Fruit fly (Drosophila melanogaster) whole organism, embryonic: ENCODE data around the gene CG5080.

ENCODE experiments used
- CG10366 ChIP-seq: fragments of 200-800 bp; sonication (Bioruptor generic); IDR thresholded peaks from 2 replicates; pipeline ENCODE4 v1.3.6; 2022; ENCODE audit warnings: missing biosample characterization, missing genetic modification characterization
- CG10543 ChIP-seq: fragments of 200-800 bp; sonication (Bioruptor generic); optimal IDR thresholded peaks from 3 replicates; lab custom pipeline; 2017; ENCODE audit warnings: missing biosample characterization, mild to moderate bottlenecking, missing genetic modification characterization, moderate library complexity
- CG12104 ChIP-seq: fragments of 200-800 bp; sonication (Bioruptor generic); optimal IDR thresholded peaks from 3 replicates; lab custom pipeline; 2016; ENCODE audit warnings: missing biosample characterization, missing genetic modification characterization
- CG14965 ChIP-seq: fragments of 200-800 bp; sonication (Bioruptor generic); optimal IDR thresholded peaks from 2 replicates; lab custom pipeline; 2016; ENCODE audit warnings: missing biosample characterization, missing genetic modification characterization, borderline replicate concordance
- CG17912 ChIP-seq: fragments of 200-800 bp; sonication (Bioruptor generic); optimal IDR thresholded peaks from 2 replicates; lab custom pipeline; 2018; ENCODE audit warnings: missing biosample characterization, mild to moderate bottlenecking, missing genetic modification characterization
- CG30431 ChIP-seq: fragments of 200-800 bp; sonication (Bioruptor generic); optimal IDR thresholded peaks from 2 replicates; lab custom pipeline; 2017; ENCODE audit warnings: missing biosample characterization, missing genetic modification characterization
- CG32772 ChIP-seq: fragments of 200-800 bp; sonication (Bioruptor generic); IDR thresholded peaks from 2 replicates; pipeline ENCODE4 v1.3.6; 2022; ENCODE audit warnings: missing biosample characterization, missing genetic modification characterization
- CG33557 ChIP-seq: fragments of 200-800 bp; sonication (Bioruptor generic); optimal IDR thresholded peaks from 2 replicates; lab custom pipeline; 2019; ENCODE audit warnings: missing biosample characterization, mild to moderate bottlenecking, missing genetic modification characterization, moderate library complexity
- CG3838 ChIP-seq: fragments of 200-800 bp; sonication (Bioruptor generic); optimal IDR thresholded peaks from 3 replicates; lab custom pipeline; 2016; ENCODE audit warnings: missing biosample characterization, missing genetic modification characterization
- CG42726 ChIP-seq: fragments of 200-800 bp; sonication (Bioruptor generic); IDR thresholded peaks from 2 replicates; pipeline ENCODE4 v1.3.6; 2022; ENCODE audit warnings: missing biosample characterization, missing genetic modification characterization; ENCODE audit not compliant: partially characterized antibody
- CG4282 ChIP-seq: fragments of 200-800 bp; sonication (Bioruptor generic); optimal IDR thresholded peaks from 2 replicates; lab custom pipeline; 2016; ENCODE audit warnings: missing biosample characterization, missing genetic modification characterization
- CG43689 ChIP-seq: fragments of 200-800 bp; sonication (Bioruptor generic); IDR thresholded peaks from 2 replicates; pipeline ENCODE4 v1.3.6; 2022; ENCODE audit warnings: missing biosample characterization, missing genetic modification characterization
- CG4707 ChIP-seq: fragments of 200-800 bp; sonication (Bioruptor generic); optimal IDR thresholded peaks from 2 replicates; lab custom pipeline; 2018; ENCODE audit warnings: missing biosample characterization, mild to moderate bottlenecking, missing genetic modification characterization, moderate library complexity
- CG5245 ChIP-seq: fragments of 200-800 bp; sonication (Bioruptor generic); optimal IDR thresholded peaks from 3 replicates; lab custom pipeline; 2016; ENCODE audit warnings: missing biosample characterization, missing genetic modification characterization
- CG6272 ChIP-seq: fragments of 200-800 bp; sonication (Bioruptor generic); IDR thresholded peaks from 2 replicates; pipeline ENCODE4 v1.3.6; 2022; ENCODE audit warnings: missing biosample characterization, missing genetic modification characterization
- CG6689 ChIP-seq: fragments of 200-800 bp; sonication (Bioruptor generic); IDR thresholded peaks from 2 replicates; pipeline ENCODE4 v1.3.6; 2022; ENCODE audit warnings: missing biosample characterization, missing genetic modification characterization
- CG7839 ChIP-seq: fragments of 200-800 bp; sonication (Bioruptor generic); optimal IDR thresholded peaks from 3 replicates; lab custom pipeline; 2018; ENCODE audit warnings: missing biosample characterization, mild to moderate bottlenecking, missing genetic modification characterization, moderate library complexity
- CG8290 ChIP-seq, 3 experiments: fragments of 200-800 bp; sonication (Bioruptor generic); optimal IDR thresholded peaks; 2 replicates each; lab custom pipeline; 2016 to 2019; ENCODE audit warnings: missing biosample characterization in 3 of 3, missing genetic modification characterization in 3 of 3, mild to moderate bottlenecking in 2 of 3, moderate library complexity in 1 of 3
- CG9437 ChIP-seq: fragments of 200-800 bp; sonication (Bioruptor generic); optimal IDR thresholded peaks from 2 replicates; lab custom pipeline; 2018; ENCODE audit warnings: missing biosample characterization, mild to moderate bottlenecking, missing genetic modification characterization
- CG9876 ChIP-seq: fragments of 200-800 bp; sonication (Bioruptor generic); optimal IDR thresholded peaks from 2 replicates; lab custom pipeline; 2016; ENCODE audit warnings: missing biosample characterization, missing genetic modification characterization
- CTCF ChIP-seq: fragments of 200-800 bp; sonication (Bioruptor generic); optimal IDR thresholded peaks from 2 replicates; lab custom pipeline; 2017; ENCODE audit warnings: missing biosample characterization, mild to moderate bottlenecking, missing genetic modification characterization, moderate library complexity
- CrebB ChIP-seq: fragments of 200-800 bp; sonication (Bioruptor generic); optimal IDR thresholded peaks from 3 replicates; lab custom pipeline; 2018; ENCODE audit warnings: missing biosample characterization, mild to moderate bottlenecking, missing genetic modification characterization
- E2f1 ChIP-seq: fragments of 200-800 bp; sonication (Bioruptor generic); IDR thresholded peaks from 2 replicates; pipeline ENCODE4 v1.3.6; 2022; ENCODE audit warnings: missing biosample characterization, missing genetic modification characterization
- Fer2 ChIP-seq: fragments of 200-800 bp; sonication (Bioruptor generic); optimal IDR thresholded peaks from 2 replicates; lab custom pipeline; 2018; ENCODE audit warnings: missing biosample characterization, mild to moderate bottlenecking, missing genetic modification characterization, moderate library complexity
- Hand ChIP-seq: fragments of 200-800 bp; sonication (Bioruptor generic); optimal IDR thresholded peaks from 2 replicates; lab custom pipeline; 2017; ENCODE audit warnings: mild to moderate bottlenecking, missing biosample characterization, missing genetic modification reagents, missing genetic modification characterization
- Hsf ChIP-seq: fragments of 200-800 bp; sonication (Bioruptor generic); optimal IDR thresholded peaks from 3 replicates; lab custom pipeline; 2016; ENCODE audit warnings: missing biosample characterization, missing genetic modification characterization
- Jarid2 ChIP-seq: fragments of 200-800 bp; sonication (Bioruptor generic); optimal IDR thresholded peaks from 3 replicates; lab custom pipeline; 2017; ENCODE audit warnings: mild to moderate bottlenecking, missing biosample characterization, missing genetic modification reagents, missing genetic modification characterization
- Lhr ChIP-seq: fragments of 200-800 bp; sonication (Bioruptor generic); optimal IDR thresholded peaks from 3 replicates; lab custom pipeline; 2017; ENCODE audit warnings: mild to moderate bottlenecking, missing biosample characterization, missing genetic modification reagents, missing genetic modification characterization
- Mrtf ChIP-seq: fragments of 200-800 bp; sonication (Bioruptor generic); IDR thresholded peaks from 3 replicates; pipeline ENCODE4 v1.3.6; 2022; ENCODE audit warnings: missing biosample characterization, missing genetic modification characterization
- NFAT ChIP-seq: fragments of 200-800 bp; sonication (Bioruptor generic); IDR thresholded peaks from 2 replicates; pipeline ENCODE4 v1.3.6; 2022; ENCODE audit warnings: missing biosample characterization, missing genetic modification characterization
- Nf-YB ChIP-seq: fragments of 200-800 bp; sonication (Bioruptor generic); optimal IDR thresholded peaks from 3 replicates; lab custom pipeline; 2019; ENCODE audit warnings: missing biosample characterization, mild to moderate bottlenecking, missing genetic modification characterization, moderate library complexity
- Side ChIP-seq: fragments of 200-800 bp; sonication (Bioruptor generic); optimal IDR thresholded peaks from 2 replicates; lab custom pipeline; 2016; ENCODE audit warnings: missing biosample characterization, missing genetic modification characterization
- Sry-δ ChIP-seq: fragments of 200-800 bp; sonication (Bioruptor generic); optimal IDR thresholded peaks from 2 replicates; lab custom pipeline; 2016; ENCODE audit warnings: missing biosample characterization, missing genetic modification characterization
- bbx ChIP-seq: fragments of 200-800 bp; sonication (Bioruptor generic); IDR thresholded peaks from 2 replicates; pipeline ENCODE4 v1.3.6; 2022; ENCODE audit warnings: missing biosample characterization, missing genetic modification characterization; ENCODE audit not compliant: partially characterized antibody
- br ChIP-seq: fragments of >200 bp; optimal IDR thresholded peaks from 2 replicates; lab custom pipeline; 2017
- bsh ChIP-seq, 2 experiments: fragments of 200-800 bp; sonication (Bioruptor generic); optimal IDR thresholded peaks; 2 replicates each; lab custom pipeline; 2017 to 2018; ENCODE audit warnings: mild to moderate bottlenecking in 2 of 2, missing biosample characterization in 2 of 2, missing genetic modification characterization in 2 of 2, moderate library complexity in 1 of 2
- cad ChIP-seq: fragments of >200 bp; optimal IDR thresholded peaks from 2 replicates; lab custom pipeline; 2017; ENCODE audit warnings: missing biosample characterization, missing genetic modification characterization
- crp ChIP-seq, 2 experiments: fragments of 200-800 bp; sonication (Bioruptor generic); optimal IDR thresholded peaks; 2 replicates in 1 of 2; 3 replicates in 1 of 2; lab custom pipeline; 2017; ENCODE audit warnings: missing biosample characterization in 2 of 2, missing genetic modification characterization in 2 of 2, mild to moderate bottlenecking in 1 of 2, moderate library complexity in 1 of 2
- ewg ChIP-seq: fragments of 200-800 bp; sonication (Bioruptor generic); optimal IDR thresholded peaks from 3 replicates; lab custom pipeline; 2017; ENCODE audit warnings: mild to moderate bottlenecking, missing biosample characterization, missing genetic modification reagents, missing genetic modification characterization
- hkb ChIP-seq, 2 experiments: fragments of 200-800 bp in 1 of 2; fragments of >200 bp in 1 of 2; sonication (Bioruptor generic) in 1 of 2; IDR thresholded peaks in 1 of 2; optimal IDR thresholded peaks in 1 of 2; 2 replicates each; pipeline versions ENCODE4 v1.3.6 to Lab custom; 2017 to 2022; ENCODE audit warnings: missing biosample characterization in 1 of 2, missing genetic modification characterization in 1 of 2
- luna ChIP-seq: fragments of 200-800 bp; sonication (Bioruptor generic); optimal IDR thresholded peaks from 2 replicates; lab custom pipeline; 2016; ENCODE audit warnings: missing biosample characterization, missing genetic modification characterization
- p53 ChIP-seq: fragments of 200-800 bp; sonication (Bioruptor generic); optimal IDR thresholded peaks from 2 replicates; lab custom pipeline; 2016; ENCODE audit warnings: missing biosample characterization, missing genetic modification characterization
- prd ChIP-seq, 3 experiments: fragments of >200 bp in 2 of 3; fragments of 200-800 bp in 1 of 3; sonication (Bioruptor generic) in 1 of 3; optimal IDR thresholded peaks in 2 of 3; IDR thresholded peaks in 1 of 3; 2 replicates in 2 of 3; 3 replicates in 1 of 3; pipeline versions ENCODE4 v1.3.6 to Lab custom; 2017 to 2022; ENCODE audit warnings: missing biosample characterization in 1 of 3, missing genetic modification characterization in 1 of 3
- rib ChIP-seq: fragments of 200-800 bp; sonication (Bioruptor generic); IDR thresholded peaks from 2 replicates; pipeline ENCODE4 v1.3.6; 2022; ENCODE audit warnings: missing biosample characterization, missing genetic modification characterization
- tgo ChIP-seq: fragments of 200-800 bp; sonication (Bioruptor generic); IDR thresholded peaks from 3 replicates; pipeline ENCODE4 v1.3.6; 2022; ENCODE audit warnings: missing biosample characterization, missing genetic modification characterization
- trem ChIP-seq: fragments of 200-800 bp; optimal IDR thresholded peaks from 3 replicates; lab custom pipeline; 2019; ENCODE audit warnings: missing biosample characterization, mild to moderate bottlenecking, missing genetic modification characterization, moderate library complexity
- unpg ChIP-seq: fragments of 200-800 bp; sonication (Bioruptor generic); optimal IDR thresholded peaks from 3 replicates; lab custom pipeline; 2018; ENCODE audit warnings: missing biosample characterization, mild to moderate bottlenecking, missing genetic modification characterization, moderate library complexity

CG5080 gene

dm6 chr2L:1118880-1119809, 44.5 kb downstream of the CG5080 start (continued):
- TF ChIP-seq E2f1: peak; percentile 75
- TF ChIP-seq CrebB: peak; percentile 16
- TF ChIP-seq CG12104: peak; percentile 47
- TF ChIP-seq CG9876 (GFP tag; lab: Kevin White, UChicago): peak; percentile 58
- TF ChIP-seq CG4707 (GFP tag; lab: Kevin White, UChicago): no peak
- peak; percentile 44 for TF ChIP-seq CG5245
- TF ChIP-seq crp (GFP tag; optimal IDR thresholded peaks at IDR 0.05; lab: Kevin White, UChicago): peak in 1 of 2 experiments; percentile 14
- TF ChIP-seq CG43689 (GFP tag; lab: Robert Waterston, UW): no peak
- peak; percentile 55 for TF ChIP-seq CG9437 (GFP tag; lab: Kevin White, UChicago)
- TF ChIP-seq trem (tag; lab: Kevin White, UChicago): no peak
- peak; percentile 96; the same call in 1 of the 2 replicates for TF ChIP-seq rib (GFP tag; lab: Robert Waterston, UW)
- TF ChIP-seq unpg (GFP tag; lab: Kevin White, UChicago): peak; percentile 70
- TF ChIP-seq CG10543 (GFP tag; lab: Kevin White, UChicago): peak; percentile 59
- no peak for TF ChIP-seq CG33557 (GFP tag; lab: Kevin White, UChicago)
- peak; percentile 66 for TF ChIP-seq NFAT (GFP tag; lab: Robert Waterston, UW)
- TF ChIP-seq Sry-δ (GFP tag; lab: Kevin White, UChicago): no peak
- TF ChIP-seq luna (GFP tag; lab: Kevin White, UChicago): no peak
- peak; percentile 49 for TF ChIP-seq CG8290 (GFP tag; optimal IDR thresholded peaks at IDR 0.05; lab: Kevin White, UChicago)
- TF ChIP-seq CG8290 (tag; optimal IDR thresholded peaks at IDR 0.05; lab: Kevin White, UChicago): peak in 1 of 2 experiments; percentile 87
- peak in 1 of 2 experiments; percentile 60 for TF ChIP-seq bsh (GFP tag; optimal IDR thresholded peaks at IDR 0.05; lab: Kevin White, UChicago)
- peak; percentile 54; the same call in 2 of the 3 replicates for TF ChIP-seq Mrtf (GFP tag; lab: Robert Waterston, UW)
- TF ChIP-seq CG17912 (GFP tag; lab: Kevin White, UChicago): no peak
- no peak for TF ChIP-seq br
- TF ChIP-seq CG32772: peak; percentile 76
- peak; percentile 85 for TF ChIP-seq CG6689 (GFP tag; lab: Robert Waterston, UW)
- peak; percentile 57 for TF ChIP-seq CG6272 (GFP tag; lab: Robert Waterston, UW)
- TF ChIP-seq prd (optimal IDR thresholded peaks at IDR 0.05; lab: Kevin White, UChicago): no peak
- TF ChIP-seq prd (GFP tag; IDR thresholded peaks at IDR 0.05; lab: Robert Waterston, UW): peak; percentile 88
- peak; percentile 82 for TF ChIP-seq tgo (GFP tag; lab: Robert Waterston, UW)
- TF ChIP-seq Lhr (GFP tag; lab: Kevin White, UChicago): no peak
- no peak for TF ChIP-seq p53
- TF ChIP-seq cad: no peak
- TF ChIP-seq CG30431 (GFP tag; lab: Kevin White, UChicago): peak; percentile 40
- TF ChIP-seq Hand (GFP tag; lab: Kevin White, UChicago): peak; percentile 42
- peak; percentile 80 for TF ChIP-seq Hsf
- peak; percentile 53 for TF ChIP-seq ewg (GFP tag; lab: Kevin White, UChicago)
- peak; percentile 76 for TF ChIP-seq CG10366 (GFP tag; lab: Robert Waterston, UW)
- TF ChIP-seq bbx (GFP tag; lab: Robert Waterston, UW): peak; percentile 20; the same call in 1 of the 2 replicates
- TF ChIP-seq CG4282 (GFP tag; lab: Kevin White, UChicago): no peak
- no peak for TF ChIP-seq Fer2 (tag; lab: Kevin White, UChicago)
- TF ChIP-seq CG42726: peak; percentile 55; the same call in 1 of the 2 replicates
- peak; percentile 78 for TF ChIP-seq CG7839
- no peak for TF ChIP-seq CG3838 (GFP tag; lab: Kevin White, UChicago)
- no peak for TF ChIP-seq Side (GFP tag; lab: Kevin White, UChicago)
- no peak for TF ChIP-seq CG14965
- TF ChIP-seq CTCF: no peak
- peak; percentile 33 for TF ChIP-seq Nf-YB (GFP tag; lab: Kevin White, UChicago)
- TF ChIP-seq hkb (optimal IDR thresholded peaks at IDR 0.05; lab: Kevin White, UChicago): no peak
- TF ChIP-seq hkb (GFP tag; IDR thresholded peaks at IDR 0.05; lab: Robert Waterston, UW): peak; percentile 80
- TF ChIP-seq Jarid2 (GFP tag; lab: Kevin White, UChicago): peak; percentile 70
